ENCODE assay signal across 4 worm cellular contexts in genomic region chrV:6656451-6657115, ce11.
TF ChIP-seq lines count a peak whose summit lies in the region.

Gene snb-1 (minus strand): TSS chrV:6656501.

TF ChIP-seq in whole organism, L1 larva, 84 proteins besides CTCF, POLR2A, EP300 and RAD21 (continued from another document and continues in another):
- TF ChIP-seq tlp-1 (tag; optimal IDR thresholded peaks at IDR 0.05; lab: Kevin White, UChicago) (no peak), snpc-4 (tag; optimal IDR thresholded peaks at IDR 0.05; lab: Kevin White, UChicago) (peak; percentile 76), egl-13 (tag; optimal IDR thresholded peaks at IDR 0.05; lab: Kevin White, UChicago) (peak; percentile 57), lin-13 (GFP tag; optimal IDR thresholded peaks at IDR 0.05; lab: Kevin White, UChicago) (peak; percentile 35), lsy-2 (tag; optimal IDR thresholded peaks at IDR 0.05; lab: Kevin White, UChicago) (peak; percentile 64 to 82), grh-1 (GFP tag; IDR thresholded peaks at IDR 0.05; lab: Robert Waterston, UW) (peak; percentile 58), lin-14 (GFP tag; optimal IDR thresholded peaks at IDR 0.05; lab: Kevin White, UChicago) (peak; percentile 74), nhr-85 (tag; lab: Kevin White, UChicago) (peak; percentile 89), pax-3 (tag; optimal IDR thresholded peaks at IDR 0.05; lab: Kevin White, UChicago) (no peak), mef-2 (tag; optimal IDR thresholded peaks at IDR 0.05; lab: Kevin White, UChicago) (no peak), unc-62 (GFP tag; optimal IDR thresholded peaks at IDR 0.05; lab: Kevin White, UChicago) (no peak), xbp-1 (tag; optimal IDR thresholded peaks at IDR 0.05; lab: Kevin White, UChicago) (peak; percentile 65), nhr-84 (tag; optimal IDR thresholded peaks at IDR 0.05; lab: Kevin White, UChicago) (no peak), Y116A8C.19 (tag; optimal IDR thresholded peaks at IDR 0.05; lab: Kevin White, UChicago; ENCODE audit: borderline replicate concordance) (no peak), lin-15B (tag; optimal IDR thresholded peaks at IDR 0.05; lab: Kevin White, UChicago) (no peak), unc-130 (tag; optimal IDR thresholded peaks at IDR 0.05; lab: Kevin White, UChicago) (peak; percentile 80), skn-1 (tag; optimal IDR thresholded peaks at IDR 0.05; lab: Kevin White, UChicago) (peak; percentile 91), F16B12.6 (tag; optimal IDR thresholded peaks at IDR 0.05; lab: Kevin White, UChicago) (peak; percentile 95), fkh-10 (GFP tag; optimal IDR thresholded peaks at IDR 0.05; lab: Kevin White, UChicago) (no peak), C04F5.9 (tag; optimal IDR thresholded peaks at IDR 0.05; lab: Kevin White, UChicago) (no peak), mep-1 (tag; optimal IDR thresholded peaks at IDR 0.05; lab: Kevin White, UChicago) (peak; percentile 83), dpl-1 (GFP tag; optimal IDR thresholded peaks at IDR 0.05; lab: Kevin White, UChicago) (peak; percentile 61 to 71 (median 62)), egl-27 (tag; optimal IDR thresholded peaks at IDR 0.05; lab: Kevin White, UChicago) (no peak), lin-35 (GFP tag; optimal IDR thresholded peaks at IDR 0.05; lab: Kevin White, UChicago) (peak; percentile 75 to 80), dsc-1 (tag; optimal IDR thresholded peaks at IDR 0.05; lab: Kevin White, UChicago) (peak; percentile 34), nhr-20 (tag; optimal IDR thresholded peaks at IDR 0.05; lab: Kevin White, UChicago) (peak; percentile 76), lin-39 (tag; optimal IDR thresholded peaks at IDR 0.05; lab: Kevin White, UChicago) (no peak), sptf-1 (tag; optimal IDR thresholded peaks at IDR 0.05; lab: Kevin White, UChicago) (no peak), nhr-11 (tag; optimal IDR thresholded peaks at IDR 0.05; lab: Kevin White, UChicago) (no peak), rnt-1 (tag; optimal IDR thresholded peaks at IDR 0.05; lab: Kevin White, UChicago) (peak; percentile 49), ets-5 (GFP tag; IDR thresholded peaks at IDR 0.05; lab: Robert Waterston, UW) (no peak), lir-3 (tag; optimal IDR thresholded peaks at IDR 0.05; lab: Kevin White, UChicago; ENCODE audit: poor library complexity) (no peak), zip-4 (GFP tag; optimal IDR thresholded peaks at IDR 0.05; lab: Kevin White, UChicago) (peak; percentile 99), blmp-1 (tag; optimal IDR thresholded peaks at IDR 0.05; lab: Kevin White, UChicago) (peak; percentile 87)

TF ChIP-seq in whole organism, L2 larva, 48 proteins besides CTCF, POLR2A, EP300 and RAD21 (continued from another document):
- TF ChIP-seq nhr-129 (tag; optimal IDR thresholded peaks at IDR 0.05; lab: Kevin White, UChicago) (peak; percentile 82), fos-1 (tag; optimal IDR thresholded peaks at IDR 0.05; lab: Kevin White, UChicago) (peak; percentile 51), ztf-1 (GFP tag; conservative IDR thresholded peaks at IDR 0.05; lab: Robert Waterston, UW) (no peak), ceh-16 (tag; optimal IDR thresholded peaks at IDR 0.05; lab: Kevin White, UChicago) (no peak), crh-2 (tag; optimal IDR thresholded peaks at IDR 0.05; lab: Kevin White, UChicago) (peak; percentile 81), sma-3 (GFP tag; optimal IDR thresholded peaks at IDR 0.05; lab: Kevin White, UChicago) (peak; percentile 72), ama-1 (optimal IDR thresholded peaks at IDR 0.05; lab: Kevin White, UChicago) (peak; percentile 11), unc-55 (GFP tag; optimal IDR thresholded peaks at IDR 0.05; lab: Kevin White, UChicago) (peak; percentile 82), elt-3 (tag; optimal IDR thresholded peaks at IDR 0.05; lab: Kevin White, UChicago) (no peak), ceh-82 (tag; optimal IDR thresholded peaks at IDR 0.05; lab: Kevin White, UChicago) (peak; percentile 87), mab-5 (tag; optimal IDR thresholded peaks at IDR 0.05; lab: Kevin White, UChicago) (peak; percentile 23), sem-4 (tag; optimal IDR thresholded peaks at IDR 0.05; lab: Kevin White, UChicago) (peak; percentile 38), nhr-21 (tag; optimal IDR thresholded peaks at IDR 0.05; lab: Kevin White, UChicago) (peak; percentile 62), egl-27 (tag; optimal IDR thresholded peaks at IDR 0.05; lab: Kevin White, UChicago) (peak; percentile 12), F13H6.1 (tag; optimal IDR thresholded peaks at IDR 0.05; lab: Kevin White, UChicago) (peak; percentile 32)

TF ChIP-seq in whole organism, L3 larva, 47 proteins besides CTCF, POLR2A, EP300 and RAD21 (continued from another document):
- TF ChIP-seq ztf-4 (tag; optimal IDR thresholded peaks at IDR 0.05; lab: Kevin White, UChicago) (peak; percentile 12), elt-3 (tag; optimal IDR thresholded peaks at IDR 0.05; lab: Kevin White, UChicago) (no peak), snpc-4 (tag; optimal IDR thresholded peaks at IDR 0.05; lab: Kevin White, UChicago) (peak; percentile 6), tbx-2 (tag; optimal IDR thresholded peaks at IDR 0.05; lab: Kevin White, UChicago) (no peak), nhr-11 (tag; optimal IDR thresholded peaks at IDR 0.05; lab: Kevin White, UChicago) (no peak), ceh-16 (tag; optimal IDR thresholded peaks at IDR 0.05; lab: Kevin White, UChicago) (no peak), sea-2 (GFP tag; optimal IDR thresholded peaks at IDR 0.05; lab: Kevin White, UChicago) (no peak), mml-1 (tag; optimal IDR thresholded peaks at IDR 0.05; lab: Kevin White, UChicago) (no peak), skn-1 (tag; optimal IDR thresholded peaks at IDR 0.05; lab: Kevin White, UChicago) (peak; percentile 35), elt-2 (tag; optimal IDR thresholded peaks at IDR 0.05; lab: Kevin White, UChicago) (peak; percentile 23), egl-5 (tag; optimal IDR thresholded peaks at IDR 0.05; lab: Kevin White, UChicago) (peak; percentile 35), mdl-1 (tag; optimal IDR thresholded peaks at IDR 0.05; lab: Kevin White, UChicago) (no peak), nhr-43 (tag; optimal IDR thresholded peaks at IDR 0.05; lab: Kevin White, UChicago; ENCODE audit: poor library complexity, severe bottlenecking) (peak; percentile 13), unc-62 (GFP tag; optimal IDR thresholded peaks at IDR 0.05; lab: Kevin White, UChicago) (no peak), nhr-67 (tag; optimal IDR thresholded peaks at IDR 0.05; lab: Kevin White, UChicago) (no peak), ceh-28 (tag; optimal IDR thresholded peaks at IDR 0.05; lab: Kevin White, UChicago) (peak; percentile 95), R02D3.7 (tag; optimal IDR thresholded peaks at IDR 0.05; lab: Kevin White, UChicago) (no peak), ceh-9 (tag; optimal IDR thresholded peaks at IDR 0.05; lab: Kevin White, UChicago) (no peak), pha-4 (tag; optimal IDR thresholded peaks at IDR 0.05; lab: Kevin White, UChicago) (peak; percentile 69), fkh-2 (tag; optimal IDR thresholded peaks at IDR 0.05; lab: Kevin White, UChicago) (no peak), jun-1 (tag; optimal IDR thresholded peaks at IDR 0.05; lab: Kevin White, UChicago) (peak; percentile 42), ceh-82 (tag; optimal IDR thresholded peaks at IDR 0.05; lab: Kevin White, UChicago) (peak; percentile 86), nhr-28 (tag; optimal IDR thresholded peaks at IDR 0.05; lab: Kevin White, UChicago) (no peak), ama-1 (optimal IDR thresholded peaks at IDR 0.05; lab: Kevin White, UChicago) (no peak), nhr-237 (tag; optimal IDR thresholded peaks at IDR 0.05; lab: Kevin White, UChicago) (no peak), nhr-76 (tag; optimal IDR thresholded peaks at IDR 0.05; lab: Kevin White, UChicago) (no peak), egl-27 (tag; optimal IDR thresholded peaks at IDR 0.05; lab: Kevin White, UChicago) (no peak), fkh-10 (GFP tag; optimal IDR thresholded peaks at IDR 0.05; lab: Kevin White, UChicago) (no peak), fos-1 (tag; optimal IDR thresholded peaks at IDR 0.05; lab: Kevin White, UChicago) (no peak), hmg-11 (tag; optimal IDR thresholded peaks at IDR 0.05; lab: Kevin White, UChicago) (no peak), lin-15B (tag; optimal IDR thresholded peaks at IDR 0.05; lab: Kevin White, UChicago) (peak; percentile 34), nhr-12 (tag; optimal IDR thresholded peaks at IDR 0.05; lab: Kevin White, UChicago) (no peak), unc-39 (tag; optimal IDR thresholded peaks at IDR 0.05; lab: Kevin White, UChicago) (no peak), nhr-77 (tag; optimal IDR thresholded peaks at IDR 0.05; lab: Kevin White, UChicago) (peak; percentile 12), elt-1 (tag; optimal IDR thresholded peaks at IDR 0.05; lab: Kevin White, UChicago) (no peak)

TF ChIP-seq in whole organism, L4 larva, 104 proteins besides CTCF, POLR2A, EP300 and RAD21 (continued from another document):
- 0 out of 2 replicates have a peak, but pooled peaks have one; percentile 4 for TF ChIP-seq tra-1 (GFP tag; IDR thresholded peaks at IDR 0.05; lab: Robert Waterston, UW)
- peak; percentile 23; the same call in 1 of the 2 replicates for TF ChIP-seq dmd-6 (GFP tag; IDR thresholded peaks at IDR 0.05; lab: Robert Waterston, UW)
- peak; percentile 70 for TF ChIP-seq mes-2 (tag; optimal IDR thresholded peaks at IDR 0.05; lab: Kevin White, UChicago; ENCODE audit: poor library complexity, severe bottlenecking)
- TF ChIP-seq nhr-25 (tag; optimal IDR thresholded peaks at IDR 0.05; lab: Kevin White, UChicago; ENCODE audit: borderline replicate concordance, insufficient read depth), result peak; percentile 74
- TF ChIP-seq hlh-30 (tag; optimal IDR thresholded peaks at IDR 0.05; lab: Kevin White, UChicago; ENCODE audit: insufficient read depth), result peak; percentile 93
- no peak for TF ChIP-seq sdz-12 (GFP tag; optimal IDR thresholded peaks at IDR 0.05; lab: Kevin White, UChicago)
- peak in 1 of 2 experiments; percentile 80 for TF ChIP-seq lsy-2 (tag; optimal IDR thresholded peaks at IDR 0.05; lab: Kevin White, UChicago)
- TF ChIP-seq ceh-28 (tag; optimal IDR thresholded peaks at IDR 0.05; lab: Kevin White, UChicago), result peak; percentile 79
- TF ChIP-seq nhr-6 (tag; optimal IDR thresholded peaks at IDR 0.05; lab: Kevin White, UChicago), result peak; percentile 34
- peak; percentile 39 for TF ChIP-seq hmg-1.1 (GFP tag; IDR thresholded peaks at IDR 0.05; lab: Robert Waterston, UW)
- TF ChIP-seq unc-62 (GFP tag; optimal IDR thresholded peaks at IDR 0.05 in 1 of 2; lab: Kevin White, UChicago), result peak in 1 of 2 experiments; percentile 95
- TF ChIP-seq unc-62 (tag; optimal IDR thresholded peaks at IDR 0.05; lab: Kevin White, UChicago), result no peak
- TF ChIP-seq unc-39 (tag; optimal IDR thresholded peaks at IDR 0.05; lab: Kevin White, UChicago), result no peak
- TF ChIP-seq zag-1 (tag; optimal IDR thresholded peaks at IDR 0.05; lab: Kevin White, UChicago), result no peak
- no peak for TF ChIP-seq saeg-2 (GFP tag; IDR thresholded peaks at IDR 0.05; lab: Robert Waterston, UW)
- peak; percentile 38 for TF ChIP-seq nhr-48 (tag; optimal IDR thresholded peaks at IDR 0.05; lab: Kevin White, UChicago)
- no peak for TF ChIP-seq zip-11 (GFP tag; IDR thresholded peaks at IDR 0.05; lab: Robert Waterston, UW)
- TF ChIP-seq dve-1 (tag; optimal IDR thresholded peaks at IDR 0.05; lab: Kevin White, UChicago; ENCODE audit: insufficient read depth), result peak; percentile 13
- peak; percentile 70 for TF ChIP-seq nhr-28 (tag; optimal IDR thresholded peaks at IDR 0.05; lab: Kevin White, UChicago)
- peak; percentile 11 for TF ChIP-seq F37D6.2 (tag; optimal IDR thresholded peaks at IDR 0.05; lab: Kevin White, UChicago)
- peak; percentile 5 for TF ChIP-seq nhr-102 (tag; optimal IDR thresholded peaks at IDR 0.05; lab: Kevin White, UChicago)
- TF ChIP-seq rbr-2 (tag; optimal IDR thresholded peaks at IDR 0.05; lab: Kevin White, UChicago), result peak; percentile 26
- no peak for TF ChIP-seq zfp-3 (GFP tag; conservative IDR thresholded peaks at IDR 0.05; lab: Robert Waterston, UW)
- TF ChIP-seq hlh-11 (tag; optimal IDR thresholded peaks at IDR 0.05; lab: Kevin White, UChicago), result peak; percentile 71
- TF ChIP-seq hif-1 (tag; optimal IDR thresholded peaks at IDR 0.05; lab: Kevin White, UChicago), result peak in 1 of 2 experiments; percentile 21
- no peak for TF ChIP-seq skn-1 (tag; optimal IDR thresholded peaks at IDR 0.05; lab: Kevin White, UChicago)
- peak; percentile 40 for TF ChIP-seq ama-1 (optimal IDR thresholded peaks at IDR 0.05; lab: Kevin White, UChicago)
- TF ChIP-seq mdl-1 (tag; optimal IDR thresholded peaks at IDR 0.05; lab: Kevin White, UChicago), result peak in 1 of 2 experiments; percentile 34
- no peak for TF ChIP-seq unc-130 (GFP tag; optimal IDR thresholded peaks at IDR 0.05; lab: Kevin White, UChicago)
TF ChIP-seq in whole organism, L4 larva: peak in this region for 27.
